Fruit fly (Drosophila melanogaster) whole organism, embryonic: ENCODE data around the gene CG31268.

Source experiments
- CG10321 ChIP-seq: fragments of 200-800 bp; sonication (Bioruptor generic); IDR thresholded peaks from 2 replicates; pipeline ENCODE4 v1.3.6; 2022; ENCODE audit warnings: missing biosample characterization, missing genetic modification characterization
- CG10979 ChIP-seq: fragments of 200-800 bp; sonication (Bioruptor generic); optimal IDR thresholded peaks from 2 replicates; lab custom pipeline; 2018; ENCODE audit warnings: missing biosample characterization, mild to moderate bottlenecking, missing genetic modification characterization, moderate library complexity
- CG12219 ChIP-seq: fragments of 200-800 bp; sonication (Bioruptor generic); optimal IDR thresholded peaks from 3 replicates; lab custom pipeline; 2018; ENCODE audit warnings: missing biosample characterization, mild to moderate bottlenecking, missing genetic modification characterization
- CG12391 ChIP-seq: fragments of 200-800 bp; sonication (Bioruptor generic); optimal IDR thresholded peaks from 3 replicates; lab custom pipeline; 2018; ENCODE audit warnings: missing biosample characterization, mild to moderate bottlenecking, missing genetic modification characterization, moderate library complexity
- CG12769 ChIP-seq: fragments of 200-800 bp; sonication (Bioruptor generic); optimal IDR thresholded peaks from 2 replicates; lab custom pipeline; 2019; ENCODE audit warnings: missing biosample characterization, mild to moderate bottlenecking, missing genetic modification characterization, moderate library complexity
- CG12942 ChIP-seq: fragments of 200-800 bp; sonication (Bioruptor generic); optimal IDR thresholded peaks from 3 replicates; lab custom pipeline; 2016; ENCODE audit warnings: missing biosample characterization, missing genetic modification characterization
- CG13296 ChIP-seq: fragments of 200-800 bp; sonication (Bioruptor generic); optimal IDR thresholded peaks from 3 replicates; lab custom pipeline; 2018; ENCODE audit warnings: missing biosample characterization, mild to moderate bottlenecking, missing genetic modification characterization
- CG1603 ChIP-seq: fragments of 200-800 bp; sonication (Bioruptor generic); optimal IDR thresholded peaks from 2 replicates; lab custom pipeline; 2019; ENCODE audit warnings: missing biosample characterization, mild to moderate bottlenecking, missing genetic modification characterization, moderate library complexity
- CG17359 ChIP-seq: fragments of 200-800 bp; sonication (Bioruptor generic); optimal IDR thresholded peaks from 3 replicates; lab custom pipeline; 2018; ENCODE audit warnings: missing biosample characterization, mild to moderate bottlenecking, missing genetic modification characterization, moderate library complexity
- CG17361 ChIP-seq: fragments of 200-800 bp; sonication (Bioruptor generic); IDR thresholded peaks from 3 replicates; pipeline ENCODE4 v1.3.6; 2022; ENCODE audit warnings: missing biosample characterization, missing genetic modification characterization
- CG1792 ChIP-seq: fragments of 200-800 bp; sonication (Bioruptor generic); optimal IDR thresholded peaks from 2 replicates; lab custom pipeline; 2016; ENCODE audit warnings: missing biosample characterization, missing genetic modification characterization
- CG18262 ChIP-seq: fragments of 200-800 bp; optimal IDR thresholded peaks from 3 replicates; lab custom pipeline; 2019; ENCODE audit warnings: missing biosample characterization, mild to moderate bottlenecking, missing genetic modification characterization, moderate library complexity
- CG2116 ChIP-seq: fragments of 200-800 bp; sonication (Bioruptor generic); optimal IDR thresholded peaks from 3 replicates; lab custom pipeline; 2018; ENCODE audit warnings: missing biosample characterization, mild to moderate bottlenecking, missing genetic modification characterization
- CG2712 ChIP-seq: fragments of 200-800 bp; optimal IDR thresholded peaks from 3 replicates; lab custom pipeline; 2019; ENCODE audit warnings: missing biosample characterization, mild to moderate bottlenecking, missing genetic modification characterization, moderate library complexity
- CG2875 ChIP-seq: fragments of 200-800 bp; sonication (Bioruptor generic); optimal IDR thresholded peaks from 2 replicates; lab custom pipeline; 2017; ENCODE audit warnings: missing biosample characterization, mild to moderate bottlenecking, missing genetic modification characterization, missing genetic modification reagents
- CG31388 ChIP-seq: fragments of 200-800 bp; sonication (Bioruptor generic); optimal IDR thresholded peaks from 2 replicates; lab custom pipeline; 2016; ENCODE audit warnings: missing biosample characterization, missing genetic modification characterization
- CG32772 ChIP-seq: fragments of 200-800 bp; sonication (Bioruptor generic); IDR thresholded peaks from 2 replicates; pipeline ENCODE4 v1.3.6; 2022; ENCODE audit warnings: missing biosample characterization, missing genetic modification characterization
- CG4424 ChIP-seq: fragments of 200-800 bp; sonication (Bioruptor generic); optimal IDR thresholded peaks from 3 replicates; lab custom pipeline; 2016; ENCODE audit warnings: missing biosample characterization, missing genetic modification characterization
- CG4820 ChIP-seq: fragments of 200-800 bp; sonication (Bioruptor generic); optimal IDR thresholded peaks from 3 replicates; lab custom pipeline; 2016; ENCODE audit warnings: missing biosample characterization, missing genetic modification characterization
- CG6254 ChIP-seq: fragments of 200-800 bp; sonication (Bioruptor generic); optimal IDR thresholded peaks from 3 replicates; lab custom pipeline; 2017; ENCODE audit warnings: mild to moderate bottlenecking, missing biosample characterization, missing genetic modification reagents, missing genetic modification characterization
- CG6689 ChIP-seq: fragments of 200-800 bp; sonication (Bioruptor generic); IDR thresholded peaks from 2 replicates; pipeline ENCODE4 v1.3.6; 2022; ENCODE audit warnings: missing biosample characterization, missing genetic modification characterization
- CG8290 ChIP-seq, 3 experiments: fragments of 200-800 bp; sonication (Bioruptor generic); optimal IDR thresholded peaks; 2 replicates each; lab custom pipeline; 2016 to 2019; ENCODE audit warnings: missing biosample characterization in 3 of 3, missing genetic modification characterization in 3 of 3, mild to moderate bottlenecking in 2 of 3, moderate library complexity in 1 of 3
- CG9215 ChIP-seq: fragments of 200-800 bp; sonication (Bioruptor generic); IDR thresholded peaks from 2 replicates; pipeline ENCODE4 v1.3.6; 2022; ENCODE audit warnings: missing biosample characterization, missing genetic modification characterization
- Camta ChIP-seq: fragments of 200-800 bp; sonication (Bioruptor generic); optimal IDR thresholded peaks from 2 replicates; lab custom pipeline; 2016; ENCODE audit warnings: missing biosample characterization, missing genetic modification characterization
- CoRest ChIP-seq: fragments of 200-800 bp; sonication (Bioruptor generic); optimal IDR thresholded peaks from 3 replicates; lab custom pipeline; 2018; ENCODE audit warnings: missing biosample characterization, mild to moderate bottlenecking, missing genetic modification characterization, moderate library complexity
- Dp ChIP-seq: fragments of 200-800 bp; sonication (Bioruptor generic); optimal IDR thresholded peaks from 2 replicates; lab custom pipeline; 2018; ENCODE audit warnings: missing biosample characterization, mild to moderate bottlenecking, missing genetic modification characterization, moderate library complexity
- Drgx ChIP-seq: fragments of 200-800 bp; sonication (Bioruptor generic); IDR thresholded peaks from 2 replicates; pipeline ENCODE4 v1.3.6; 2022; ENCODE audit warnings: missing biosample characterization, missing genetic modification characterization
- Elba2 ChIP-seq: fragments of 200-800 bp; sonication (Bioruptor generic); optimal IDR thresholded peaks from 3 replicates; lab custom pipeline; 2016; ENCODE audit warnings: missing biosample characterization, missing genetic modification characterization
- Fer2 ChIP-seq: fragments of 200-800 bp; sonication (Bioruptor generic); optimal IDR thresholded peaks from 2 replicates; lab custom pipeline; 2018; ENCODE audit warnings: missing biosample characterization, mild to moderate bottlenecking, missing genetic modification characterization, moderate library complexity
- Hmr ChIP-seq: fragments of 200-800 bp; sonication (Bioruptor generic); optimal IDR thresholded peaks from 3 replicates; lab custom pipeline; 2017; ENCODE audit warnings: mild to moderate bottlenecking, missing biosample characterization, missing genetic modification reagents, missing genetic modification characterization
- Hsf ChIP-seq: fragments of 200-800 bp; sonication (Bioruptor generic); optimal IDR thresholded peaks from 3 replicates; lab custom pipeline; 2016; ENCODE audit warnings: missing biosample characterization, missing genetic modification characterization
- Jarid2 ChIP-seq: fragments of 200-800 bp; sonication (Bioruptor generic); optimal IDR thresholded peaks from 3 replicates; lab custom pipeline; 2017; ENCODE audit warnings: mild to moderate bottlenecking, missing biosample characterization, missing genetic modification reagents, missing genetic modification characterization
- TFAM ChIP-seq: fragments of 200-800 bp; sonication (Bioruptor generic); optimal IDR thresholded peaks from 2 replicates; lab custom pipeline; 2017; ENCODE audit warnings: missing biosample characterization, missing genetic modification characterization, inconsistent platforms
- Xbp1 ChIP-seq: fragments of 200-800 bp; sonication (Bioruptor generic); optimal IDR thresholded peaks from 3 replicates; lab custom pipeline; 2016; ENCODE audit warnings: missing biosample characterization, mild to moderate bottlenecking, missing genetic modification characterization
- ap ChIP-seq: fragments of 200-800 bp; sonication (Bioruptor generic); IDR thresholded peaks from 2 replicates; pipeline ENCODE4 v1.3.6; 2022; ENCODE audit warnings: missing biosample characterization, missing genetic modification characterization
- bcd ChIP-seq: fragments of 200-800 bp; sonication (Bioruptor generic); optimal IDR thresholded peaks from 2 replicates; lab custom pipeline; 2017; ENCODE audit warnings: missing biosample characterization, mild to moderate bottlenecking, missing genetic modification characterization
- bsh ChIP-seq, 2 experiments: fragments of 200-800 bp; sonication (Bioruptor generic); optimal IDR thresholded peaks; 2 replicates each; lab custom pipeline; 2017 to 2018; ENCODE audit warnings: mild to moderate bottlenecking in 2 of 2, missing biosample characterization in 2 of 2, missing genetic modification characterization in 2 of 2, moderate library complexity in 1 of 2
- fd64A ChIP-seq: fragments of 200-800 bp; sonication (Bioruptor generic); optimal IDR thresholded peaks from 3 replicates; lab custom pipeline; 2018; ENCODE audit warnings: missing biosample characterization, mild to moderate bottlenecking, missing genetic modification characterization
- gce ChIP-seq: fragments of 200-800 bp; sonication (Bioruptor generic); IDR thresholded peaks from 3 replicates; pipeline ENCODE4 v1.3.6; 2022; ENCODE audit warnings: missing biosample characterization, missing genetic modification characterization
- her ChIP-seq: fragments of 200-800 bp; sonication (Bioruptor generic); optimal IDR thresholded peaks from 2 replicates; lab custom pipeline; 2016; ENCODE audit warnings: missing biosample characterization, missing genetic modification characterization
- lbe ChIP-seq: fragments of 200-800 bp; sonication (Bioruptor generic); optimal IDR thresholded peaks from 2 replicates; lab custom pipeline; 2016; ENCODE audit warnings: missing biosample characterization, mild to moderate bottlenecking, missing genetic modification characterization
- lov ChIP-seq, 2 experiments: fragments of 200-800 bp in 1 of 2; fragments of >200 bp in 1 of 2; sonication (Bioruptor generic) in 1 of 2; IDR thresholded peaks in 1 of 2; optimal IDR thresholded peaks in 1 of 2; 2 replicates in 1 of 2; 3 replicates in 1 of 2; pipeline versions ENCODE4 v1.3.6 to Lab custom; 2017 to 2022; ENCODE audit warnings: missing biosample characterization in 1 of 2, missing genetic modification characterization in 1 of 2
- nerfin-2 ChIP-seq: fragments of 200-800 bp; sonication (Bioruptor generic); IDR thresholded peaks from 2 replicates; pipeline ENCODE4 v1.3.6; 2022; ENCODE audit warnings: missing biosample characterization, missing genetic modification characterization; ENCODE audit not compliant: partially characterized antibody
- nmo ChIP-seq: fragments of 200-800 bp; sonication (Bioruptor generic); optimal IDR thresholded peaks from 2 replicates; lab custom pipeline; 2018; ENCODE audit warnings: missing biosample characterization, mild to moderate bottlenecking, missing genetic modification characterization, moderate library complexity
- pan ChIP-seq, 4 experiments: fragments of >200 bp in 3 of 4; fragments of 200-800 bp in 1 of 4; sonication (Bioruptor generic) in 1 of 4; optimal IDR thresholded peaks in 3 of 4; IDR thresholded peaks in 1 of 4; 2 replicates each; pipeline versions ENCODE4 v1.3.6 to Lab custom; 2017 to 2022; ENCODE audit warnings: missing biosample characterization in 2 of 4, missing genetic modification characterization in 2 of 4, mixed read lengths in 1 of 4
- pita ChIP-seq: fragments of 200-800 bp; sonication (Bioruptor generic); optimal IDR thresholded peaks from 2 replicates; lab custom pipeline; 2017; ENCODE audit warnings: missing biosample characterization, mild to moderate bottlenecking, missing genetic modification characterization
- sna ChIP-seq: fragments of 200-800 bp; sonication (Bioruptor generic); IDR thresholded peaks from 2 replicates; pipeline ENCODE4 v1.3.6; 2022; ENCODE audit warnings: missing biosample characterization, missing genetic modification characterization; ENCODE audit not compliant: partially characterized antibody

Gene CG31268

dm6 chr3R:17056905-17057251 is 25.3 kb downstream of the CG31268 start (continued):
- TF ChIP-seq CG17359 (tag; lab: Kevin White, UChicago) (peak; percentile 62), pan (optimal IDR thresholded peaks at IDR 0.05; lab: Kevin White, UChicago) (no peak), pan (GFP tag; optimal IDR thresholded peaks at IDR 0.05 in 1 of 2, IDR thresholded peaks at IDR 0.05 in 1 of 2) (no peak), CG13296 (GFP tag; lab: Kevin White, UChicago) (no peak), CG12391 (tag; lab: Kevin White, UChicago) (no peak), sna (GFP tag; lab: Robert Waterston, UW) (no peak), CG4424 (GFP tag; lab: Kevin White, UChicago) (peak; percentile 7), ap (GFP tag; lab: Robert Waterston, UW) (no peak), CG31388 (GFP tag; lab: Kevin White, UChicago) (no peak), pita (no peak), CG9215 (GFP tag; lab: Robert Waterston, UW) (no peak), bsh (GFP tag; optimal IDR thresholded peaks at IDR 0.05; lab: Kevin White, UChicago) (no peak), CoRest (tag; lab: Kevin White, UChicago) (no peak), Fer2 (tag; lab: Kevin White, UChicago) (no peak), Dp (GFP tag; lab: Kevin White, UChicago) (no peak), CG1792 (GFP tag; lab: Kevin White, UChicago) (no peak), Hmr (no peak), CG18262 (tag; lab: Kevin White, UChicago) (peak; percentile 66), nmo (GFP tag; lab: Kevin White, UChicago) (no peak), gce (GFP tag; lab: Robert Waterston, UW) (no peak), her (GFP tag; lab: Kevin White, UChicago) (no peak), nerfin-2 (GFP tag; lab: Robert Waterston, UW) (no peak), CG2116 (no peak), CG10321 (GFP tag; lab: Robert Waterston, UW) (no peak)

DNA sequence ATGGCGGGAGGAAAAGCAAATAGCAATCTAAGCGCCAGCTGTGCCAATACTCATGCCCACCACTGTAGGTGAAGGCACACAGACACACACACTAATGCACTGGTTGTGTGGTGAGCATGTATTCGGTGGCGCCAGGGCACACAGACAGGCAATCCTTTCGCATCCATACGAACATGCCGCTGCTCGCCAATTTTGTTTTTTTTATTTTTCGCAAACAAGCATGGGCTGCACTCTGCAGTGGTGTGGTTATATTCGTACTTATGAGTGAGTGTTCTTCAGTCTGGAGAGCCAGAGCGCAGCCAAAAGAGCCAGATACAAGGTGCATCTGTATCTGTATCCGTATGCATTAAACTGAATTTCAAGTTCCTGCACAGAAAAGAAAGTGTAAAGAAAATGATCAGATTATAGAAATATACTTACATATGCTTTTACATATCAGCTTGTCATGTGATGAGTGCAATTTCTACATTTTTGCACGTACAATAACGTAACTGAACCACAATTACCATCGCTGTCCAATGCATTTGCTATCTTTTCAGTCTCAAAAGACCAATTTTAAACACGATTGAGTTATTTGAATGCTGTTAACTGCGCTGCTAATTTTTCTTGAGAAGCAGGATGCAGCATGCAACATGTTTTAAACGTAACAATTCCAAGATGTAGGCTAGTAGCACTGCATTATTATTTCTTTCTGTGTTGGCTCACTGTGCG is 27.7 kb downstream of the CG31268 start:
- peak; percentile 5 for TF ChIP-seq Jarid2 (GFP tag; lab: Kevin White, UChicago)
- no peak for TF ChIP-seq TFAM
- no peak for TF ChIP-seq Hsf (GFP tag; lab: Kevin White, UChicago)
- TF ChIP-seq CG12769 (tag; lab: Kevin White, UChicago): no peak
- peak; percentile 9 for TF ChIP-seq CG12219 (GFP tag; lab: Kevin White, UChicago)
- peak; percentile 31 for TF ChIP-seq Xbp1 (GFP tag; lab: Kevin White, UChicago)
- TF ChIP-seq CG17361: 0 out of 3 replicates have a peak, but pooled peaks have one; percentile 9
- peak; percentile 20 for TF ChIP-seq Camta (GFP tag; lab: Kevin White, UChicago)
- TF ChIP-seq fd64A (GFP tag; lab: Kevin White, UChicago): peak; percentile 3
- peak; percentile 4 for TF ChIP-seq CG2712 (tag; lab: Kevin White, UChicago)
- peak; percentile 38 for TF ChIP-seq CG10979
- peak; percentile 25 for TF ChIP-seq bcd (GFP tag; lab: Kevin White, UChicago)
- TF ChIP-seq Elba2 (GFP tag; lab: Kevin White, UChicago): no peak
- no peak for TF ChIP-seq lov (optimal IDR thresholded peaks at IDR 0.05; lab: Kevin White, UChicago)
- TF ChIP-seq lov (GFP tag; IDR thresholded peaks at IDR 0.05; lab: Robert Waterston, UW): no peak
- TF ChIP-seq Drgx: peak; percentile 36; the same call in 1 of the 2 replicates
- peak; percentile 35 for TF ChIP-seq CG6254 (GFP tag; lab: Kevin White, UChicago)
- TF ChIP-seq CG12942 (GFP tag; lab: Kevin White, UChicago): no peak
- TF ChIP-seq CG2875 (GFP tag; lab: Kevin White, UChicago): peak; percentile 47
- TF ChIP-seq CG6689 (GFP tag; lab: Robert Waterston, UW): no peak
- TF ChIP-seq CG1603 (tag; lab: Kevin White, UChicago): peak; percentile 18
- TF ChIP-seq lbe (GFP tag; lab: Kevin White, UChicago): peak; percentile 5
- 0 out of 2 replicates have a peak, but pooled peaks have one; percentile 18 for TF ChIP-seq CG32772 (GFP tag; lab: Robert Waterston, UW)
- no peak for TF ChIP-seq CG8290 (GFP tag; optimal IDR thresholded peaks at IDR 0.05; lab: Kevin White, UChicago)
- peak in 1 of 2 experiments; percentile 32 for TF ChIP-seq CG8290 (tag; optimal IDR thresholded peaks at IDR 0.05; lab: Kevin White, UChicago)
- TF ChIP-seq CG4820 (GFP tag; lab: Kevin White, UChicago): peak; percentile 12
